Fruit fly (Drosophila melanogaster) whole organism, embryonic: Measurements from ENCODE around the gene CG32102.
A peak's percentile ranks its signal among the peaks of the same experiment; 100 is the strongest.

Experiments
- Awh ChIP-seq: fragments of 200-800 bp; sonication (Bioruptor generic); IDR thresholded peaks from 2 replicates; pipeline ENCODE4, ENCODE4 v1.3.6; 2022; ENCODE audit warnings: missing biosample characterization, missing genetic modification characterization
- C15 ChIP-seq: fragments of 200-800 bp; sonication (Bioruptor generic); IDR thresholded peaks from 3 replicates; pipeline ENCODE4 v1.3.6; 2022; ENCODE audit warnings: missing biosample characterization, missing genetic modification characterization
- CG10147 ChIP-seq: fragments of 200-800 bp; sonication (Bioruptor generic); optimal IDR thresholded peaks from 2 replicates; lab custom pipeline; 2019; ENCODE audit warnings: missing biosample characterization, mild to moderate bottlenecking, missing genetic modification characterization, moderate library complexity
- CG10209 ChIP-seq: fragments of 200-800 bp; sonication (Bioruptor generic); optimal IDR thresholded peaks from 3 replicates; lab custom pipeline; 2017; ENCODE audit warnings: missing biosample characterization, mild to moderate bottlenecking, missing genetic modification characterization, missing genetic modification reagents
- CG10366 ChIP-seq: fragments of 200-800 bp; sonication (Bioruptor generic); IDR thresholded peaks from 2 replicates; pipeline ENCODE4 v1.3.6; 2022; ENCODE audit warnings: missing biosample characterization, missing genetic modification characterization
- CG12659 ChIP-seq: fragments of 200-800 bp; sonication (Bioruptor generic); optimal IDR thresholded peaks from 3 replicates; lab custom pipeline; 2017; ENCODE audit warnings: mild to moderate bottlenecking, missing biosample characterization, missing genetic modification reagents, missing genetic modification characterization
- CG15601 ChIP-seq: fragments of 200-800 bp; sonication (Bioruptor generic); optimal IDR thresholded peaks from 3 replicates; lab custom pipeline; 2019; ENCODE audit warnings: missing biosample characterization, mild to moderate bottlenecking, missing genetic modification characterization, moderate library complexity
- CG18011 ChIP-seq: fragments of 200-800 bp; sonication (Bioruptor generic); optimal IDR thresholded peaks from 2 replicates; lab custom pipeline; 2017; ENCODE audit warnings: missing biosample characterization, missing genetic modification characterization, mild to moderate bottlenecking, moderate library complexity, missing genotype
- CG2889 ChIP-seq: fragments of 200-800 bp; sonication (Bioruptor generic); IDR thresholded peaks from 3 replicates; pipeline ENCODE4 v1.3.6; 2022; ENCODE audit warnings: missing biosample characterization, missing genetic modification characterization
- CG3281 ChIP-seq: fragments of 200-800 bp; sonication (Bioruptor generic); optimal IDR thresholded peaks from 3 replicates; lab custom pipeline; 2017; ENCODE audit warnings: missing biosample characterization, mild to moderate bottlenecking, missing genetic modification characterization
- CG33213 ChIP-seq: fragments of 200-800 bp; sonication (Bioruptor generic); optimal IDR thresholded peaks from 3 replicates; lab custom pipeline; 2016; ENCODE audit warnings: missing biosample characterization, missing genetic modification characterization
- CG5953 ChIP-seq: fragments of 200-800 bp; sonication (Bioruptor generic); IDR thresholded peaks from 2 replicates; pipeline ENCODE4 v1.3.6; 2022; ENCODE audit warnings: missing biosample characterization, missing genetic modification characterization
- CG6254 ChIP-seq: fragments of 200-800 bp; sonication (Bioruptor generic); optimal IDR thresholded peaks from 3 replicates; lab custom pipeline; 2017; ENCODE audit warnings: mild to moderate bottlenecking, missing biosample characterization, missing genetic modification reagents, missing genetic modification characterization
- CG6683 ChIP-seq: fragments of 200-800 bp; sonication (Bioruptor generic); optimal IDR thresholded peaks from 2 replicates; lab custom pipeline; 2017; ENCODE audit warnings: missing biosample characterization, mild to moderate bottlenecking, missing genetic modification characterization, missing genetic modification reagents
- CG8359 ChIP-seq: fragments of 200-800 bp; sonication (Bioruptor generic); optimal IDR thresholded peaks from 2 replicates; lab custom pipeline; 2017; ENCODE audit warnings: missing biosample characterization, mild to moderate bottlenecking, missing genetic modification characterization, borderline replicate concordance
- CG8478 ChIP-seq: fragments of >200 bp; optimal IDR thresholded peaks from 2 replicates; lab custom pipeline; 2018
- CG9727 ChIP-seq: fragments of 200-800 bp; sonication (Bioruptor generic); optimal IDR thresholded peaks from 3 replicates; lab custom pipeline; 2017; ENCODE audit warnings: missing biosample characterization, mild to moderate bottlenecking, missing genetic modification characterization
- CrebB ChIP-seq: fragments of 200-800 bp; sonication (Bioruptor generic); optimal IDR thresholded peaks from 3 replicates; lab custom pipeline; 2018; ENCODE audit warnings: missing biosample characterization, mild to moderate bottlenecking, missing genetic modification characterization
- Dfd ChIP-seq, 2 experiments: fragments of >200 bp; optimal IDR thresholded peaks; 2 replicates each; lab custom pipeline; 2017; ENCODE audit warnings: missing biosample characterization in 2 of 2, missing genetic modification characterization in 2 of 2
- Fer2 ChIP-seq: fragments of 200-800 bp; sonication (Bioruptor generic); optimal IDR thresholded peaks from 2 replicates; lab custom pipeline; 2018; ENCODE audit warnings: missing biosample characterization, mild to moderate bottlenecking, missing genetic modification characterization, moderate library complexity
- HmgZ ChIP-seq: fragments of 200-800 bp; sonication (Bioruptor generic); optimal IDR thresholded peaks from 2 replicates; lab custom pipeline; 2018; ENCODE audit warnings: missing biosample characterization, mild to moderate bottlenecking, missing genetic modification characterization
- Neu2 ChIP-seq: fragments of 200-800 bp; sonication (Bioruptor generic); optimal IDR thresholded peaks from 3 replicates; lab custom pipeline; 2016; ENCODE audit warnings: missing biosample characterization, missing genetic modification characterization, borderline replicate concordance
- NfI ChIP-seq: fragments of 200-800 bp; sonication (Bioruptor generic); optimal IDR thresholded peaks from 3 replicates; lab custom pipeline; 2018; ENCODE audit warnings: missing biosample characterization, mild to moderate bottlenecking, missing genetic modification characterization, moderate library complexity
- Six4 ChIP-seq: fragments of 200-800 bp; sonication (Bioruptor generic); optimal IDR thresholded peaks from 2 replicates; lab custom pipeline; 2016; ENCODE audit warnings: missing biosample characterization, missing genetic modification characterization
- Taf1 ChIP-seq: fragments of 200-800 bp; sonication (Bioruptor generic); IDR thresholded peaks from 2 replicates; pipeline ENCODE4 v1.3.6; 2022; ENCODE audit warnings: missing biosample characterization, missing genetic modification characterization
- ab ChIP-seq: fragments of 200-800 bp; sonication (Bioruptor generic); optimal IDR thresholded peaks from 2 replicates; lab custom pipeline; 2016; ENCODE audit warnings: missing biosample characterization, missing genetic modification characterization
- ase ChIP-seq: fragments of 200-800 bp; sonication (Bioruptor generic); IDR thresholded peaks from 3 replicates; pipeline ENCODE4 v1.3.6; 2022; ENCODE audit warnings: missing biosample characterization, missing genetic modification characterization
- az2 ChIP-seq: fragments of 200-800 bp; sonication (Bioruptor generic); optimal IDR thresholded peaks from 3 replicates; lab custom pipeline; 2016; ENCODE audit warnings: missing biosample characterization, missing genetic modification characterization
- bab2 ChIP-seq: fragments of 200-800 bp; sonication (Bioruptor generic); optimal IDR thresholded peaks from 2 replicates; lab custom pipeline; 2016; ENCODE audit warnings: missing biosample characterization, missing genetic modification characterization
- chinmo ChIP-seq: fragments of 200-800 bp; sonication (Bioruptor generic); IDR thresholded peaks from 4 replicates; pipeline ENCODE4 v1.3.6; 2022; ENCODE audit warnings: missing biosample characterization, missing genetic modification characterization; ENCODE audit not compliant: partially characterized antibody
- chn ChIP-seq: fragments of 200-800 bp; sonication (Bioruptor generic); optimal IDR thresholded peaks from 2 replicates; lab custom pipeline; 2016; ENCODE audit warnings: missing biosample characterization, missing genetic modification characterization
- dysf ChIP-seq: fragments of 200-800 bp; sonication (Bioruptor generic); IDR thresholded peaks from 3 replicates; pipeline ENCODE4 v1.3.6; 2022; ENCODE audit warnings: missing biosample characterization, missing genetic modification characterization
- emc ChIP-seq: fragments of 200-800 bp; sonication (Bioruptor generic); optimal IDR thresholded peaks from 2 replicates; lab custom pipeline; 2016; ENCODE audit warnings: missing biosample characterization, missing genetic modification characterization
- hb ChIP-seq: fragments of 200-800 bp; sonication (Bioruptor generic); IDR thresholded peaks from 3 replicates; pipeline ENCODE4 v1.3.6; 2022; ENCODE audit warnings: missing biosample characterization, missing genetic modification characterization; ENCODE audit not compliant: partially characterized antibody
- hbn ChIP-seq: fragments of 200-800 bp; sonication (Bioruptor generic); IDR thresholded peaks from 2 replicates; pipeline ENCODE4 v1.3.6; 2022; ENCODE audit warnings: missing biosample characterization, missing genetic modification characterization; ENCODE audit not compliant: partially characterized antibody
- ken ChIP-seq: fragments of 200-800 bp; sonication (Bioruptor generic); IDR thresholded peaks from 3 replicates; pipeline ENCODE4 v1.3.6; 2022; ENCODE audit warnings: missing biosample characterization, missing genetic modification characterization
- lmd ChIP-seq: fragments of 200-800 bp; sonication (Bioruptor generic); IDR thresholded peaks from 2 replicates; pipeline ENCODE4 v1.3.6; 2022; ENCODE audit warnings: missing biosample characterization, missing genetic modification characterization
- mld ChIP-seq: fragments of 200-800 bp; sonication (Bioruptor generic); IDR thresholded peaks from 3 replicates; pipeline ENCODE4 v1.3.6; 2022; ENCODE audit warnings: missing biosample characterization, missing genetic modification characterization; ENCODE audit not compliant: partially characterized antibody
- pb ChIP-seq: fragments of 200-800 bp; sonication (Bioruptor generic); optimal IDR thresholded peaks from 3 replicates; lab custom pipeline; 2016; ENCODE audit warnings: missing biosample characterization, missing genetic modification characterization
- pho ChIP-seq: fragments of 200-800 bp; sonication (Bioruptor generic); optimal IDR thresholded peaks from 2 replicates; lab custom pipeline; 2016; ENCODE audit warnings: missing biosample characterization, missing genetic modification characterization
- phol ChIP-seq: fragments of 200-800 bp; sonication (Bioruptor generic); optimal IDR thresholded peaks from 3 replicates; lab custom pipeline; 2018; ENCODE audit warnings: missing biosample characterization, mild to moderate bottlenecking, missing genetic modification characterization, moderate library complexity
- pros ChIP-seq: fragments of 200-800 bp; sonication (Bioruptor generic); optimal IDR thresholded peaks from 3 replicates; lab custom pipeline; 2019; ENCODE audit warnings: missing biosample characterization, mild to moderate bottlenecking, missing genetic modification characterization, moderate library complexity
- schlank ChIP-seq: fragments of 200-800 bp; sonication (Bioruptor generic); optimal IDR thresholded peaks from 2 replicates; lab custom pipeline; 2018; ENCODE audit warnings: missing biosample characterization, mild to moderate bottlenecking, missing genetic modification characterization
- sd ChIP-seq: fragments of 200-800 bp; sonication (Bioruptor generic); optimal IDR thresholded peaks from 3 replicates; lab custom pipeline; 2018; ENCODE audit warnings: missing biosample characterization, mild to moderate bottlenecking, missing genetic modification characterization, moderate library complexity
- sisA ChIP-seq: fragments of 200-800 bp; sonication (Bioruptor generic); IDR thresholded peaks from 2 replicates; pipeline ENCODE4 v1.3.6; 2022; ENCODE audit warnings: missing biosample characterization, missing genetic modification characterization
- slp2 ChIP-seq: fragments of 200-800 bp; sonication (Bioruptor generic); optimal IDR thresholded peaks from 2 replicates; lab custom pipeline; 2016; ENCODE audit warnings: missing biosample characterization, missing genetic modification characterization
- sug ChIP-seq: fragments of 200-800 bp; optimal IDR thresholded peaks from 2 replicates; lab custom pipeline; 2019; ENCODE audit warnings: missing biosample characterization, mild to moderate bottlenecking, missing genetic modification characterization, moderate library complexity
- toy ChIP-seq: fragments of 200-800 bp; sonication (Bioruptor generic); IDR thresholded peaks from 2 replicates; pipeline ENCODE4 v1.3.6; 2022; ENCODE audit warnings: missing biosample characterization, missing genetic modification characterization
- yki ChIP-seq: fragments of >200 bp; optimal IDR thresholded peaks from 3 replicates; lab custom pipeline; 2018
- zfh1 ChIP-seq: fragments of 200-800 bp; sonication (Bioruptor generic); IDR thresholded peaks from 3 replicates; pipeline ENCODE4 v1.3.6; 2022; ENCODE audit warnings: missing biosample characterization, missing genetic modification characterization

Gene CG32102

dm6 chr3L:12456916-12457662, 12.5 kb downstream of the CG32102 start (continued):
- no peak for TF ChIP-seq schlank (tag; lab: Kevin White, UChicago)
- TF ChIP-seq CG6683 (GFP tag; lab: Kevin White, UChicago): no peak
- TF ChIP-seq CG33213 (GFP tag; lab: Kevin White, UChicago): no peak
- peak; percentile 88 for TF ChIP-seq Six4
- peak; percentile 69; the same call in 2 of the 3 replicates for TF ChIP-seq zfh1 (GFP tag; lab: Robert Waterston, UW)
- TF ChIP-seq slp2: peak; percentile 16
- TF ChIP-seq sug (tag; lab: Kevin White, UChicago): no peak
- TF ChIP-seq ken (GFP tag; lab: Robert Waterston, UW): no peak
- no peak for TF ChIP-seq CG10366 (GFP tag; lab: Robert Waterston, UW)
- peak; percentile 73 for TF ChIP-seq dysf
- no peak for TF ChIP-seq Fer2 (tag; lab: Kevin White, UChicago)
- no peak for TF ChIP-seq mld
- peak; percentile 10 for TF ChIP-seq CrebB (tag; lab: Kevin White, UChicago)
- no peak for TF ChIP-seq CG3281 (GFP tag; lab: Kevin White, UChicago)
- no peak for TF ChIP-seq Awh (GFP tag; lab: Robert Waterston, UW)
- TF ChIP-seq CG18011 (GFP tag; lab: Kevin White, UChicago): no peak
- TF ChIP-seq HmgZ: peak; percentile 5
- peak; percentile 62 for TF ChIP-seq lmd
- TF ChIP-seq bab2: peak; percentile 33
- TF ChIP-seq NfI (GFP tag; lab: Kevin White, UChicago): peak; percentile 50
- TF ChIP-seq CG6254 (GFP tag; lab: Kevin White, UChicago): peak; percentile 80
- no peak for TF ChIP-seq pb (GFP tag; lab: Kevin White, UChicago)
- TF ChIP-seq Dfd (GFP tag; optimal IDR thresholded peaks at IDR 0.05; lab: Kevin White, UChicago): no peak
- no peak for TF ChIP-seq pho
- TF ChIP-seq sisA (GFP tag; lab: Robert Waterston, UW): peak; percentile 69
- no peak for TF ChIP-seq CG5953 (GFP tag; lab: Robert Waterston, UW)
- no peak for TF ChIP-seq chinmo (GFP tag; lab: Robert Waterston, UW)
- TF ChIP-seq CG8359: peak; percentile 76
- TF ChIP-seq hb (GFP tag; lab: Robert Waterston, UW): no peak
- peak; percentile 85 for TF ChIP-seq CG10209 (GFP tag; lab: Kevin White, UChicago)
- no peak for TF ChIP-seq CG2889 (GFP tag; lab: Robert Waterston, UW)
- peak; percentile 29 for TF ChIP-seq chn (GFP tag; lab: Kevin White, UChicago)
- peak; percentile 93 for TF ChIP-seq CG9727
- no peak for TF ChIP-seq sd (tag; lab: Kevin White, UChicago)
- TF ChIP-seq az2 (GFP tag; lab: Kevin White, UChicago): peak; percentile 81
- peak; percentile 94 for TF ChIP-seq phol
- no peak for TF ChIP-seq yki
- no peak for TF ChIP-seq CG10147
- no peak for TF ChIP-seq Neu2 (GFP tag; lab: Kevin White, UChicago)
- no peak for TF ChIP-seq Taf1 (GFP tag; lab: Robert Waterston, UW)
- no peak for TF ChIP-seq pros (GFP tag; lab: Kevin White, UChicago)
- no peak for TF ChIP-seq ab (GFP tag; lab: Kevin White, UChicago)
- no peak for TF ChIP-seq hbn (GFP tag; lab: Robert Waterston, UW)
- peak; percentile 24; the same call in 1 of the 3 replicates for TF ChIP-seq ase
- no peak for TF ChIP-seq CG8478
- no peak for TF ChIP-seq emc (GFP tag; lab: Kevin White, UChicago)
- no peak for TF ChIP-seq C15 (GFP tag; lab: Robert Waterston, UW)
- TF ChIP-seq CG12659 (GFP tag; lab: Kevin White, UChicago): peak; percentile 72
- peak; percentile 89 for TF ChIP-seq CG15601 (tag; lab: Kevin White, UChicago)
- no peak for TF ChIP-seq toy (GFP tag; lab: Robert Waterston, UW)
